Worm (Caenorhabditis elegans): ENCODE measurements around the gene gst-6.
"Not testable (repeated sequence)": the region's sequence is repeated elsewhere in the genome, so short reads cannot be mapped to it uniquely, and the experiment has no call there.

ce11 chrII:4842143-4842658, 37.5 kb upstream of the gst-6 start, which contains the start of the genes T23B7.2 and nspd-4:
- not testable (repeated sequence) for TF ChIP-seq efl-1 (optimal IDR thresholded peaks at IDR 0.05); efl-1 (GFP tag; optimal IDR thresholded peaks at IDR 0.05 in 1 of 2); lin-15B (tag; optimal IDR thresholded peaks at IDR 0.05); ces-1 (GFP tag; optimal IDR thresholded peaks at IDR 0.05); zag-1 (tag; optimal IDR thresholded peaks at IDR 0.05); unc-62 (GFP tag; optimal IDR thresholded peaks at IDR 0.05); rnt-1 (tag; optimal IDR thresholded peaks at IDR 0.05); dpl-1 (GFP tag; optimal IDR thresholded peaks at IDR 0.05); mep-1 (tag; optimal IDR thresholded peaks at IDR 0.05); nhr-28 (tag; optimal IDR thresholded peaks at IDR 0.05); nhr-237 (tag; optimal IDR thresholded peaks at IDR 0.05); ceh-90 (tag; optimal IDR thresholded peaks at IDR 0.05)
